Fruit fly (Drosophila melanogaster) whole organism, adult: Measurements from ENCODE around the gene tplus3a.

ENCODE experiments used
- CG5204 ChIP-seq: fragments of 200-800 bp; sonication (Bioruptor generic); optimal IDR thresholded peaks from 2 replicates; lab custom pipeline; 2016; ENCODE audit warnings: missing biosample characterization, missing genetic modification characterization
- CG7045 ChIP-seq: fragments of 200-800 bp; sonication (Bioruptor generic); optimal IDR thresholded peaks from 2 replicates; lab custom pipeline; 2017; ENCODE audit warnings: missing biosample characterization, mild to moderate bottlenecking, missing genetic modification characterization
- Mnt ChIP-seq: fragments of 200-800 bp; sonication (Bioruptor generic); optimal IDR thresholded peaks from 2 replicates; lab custom pipeline; 2016; ENCODE audit warnings: missing biosample characterization, mild to moderate bottlenecking, missing genetic modification characterization
- ovo ChIP-seq: fragments of 200-800 bp; sonication (Bioruptor generic); optimal IDR thresholded peaks from 2 replicates; lab custom pipeline; 2016; ENCODE audit warnings: missing biosample characterization, missing genetic modification characterization

DNA sequence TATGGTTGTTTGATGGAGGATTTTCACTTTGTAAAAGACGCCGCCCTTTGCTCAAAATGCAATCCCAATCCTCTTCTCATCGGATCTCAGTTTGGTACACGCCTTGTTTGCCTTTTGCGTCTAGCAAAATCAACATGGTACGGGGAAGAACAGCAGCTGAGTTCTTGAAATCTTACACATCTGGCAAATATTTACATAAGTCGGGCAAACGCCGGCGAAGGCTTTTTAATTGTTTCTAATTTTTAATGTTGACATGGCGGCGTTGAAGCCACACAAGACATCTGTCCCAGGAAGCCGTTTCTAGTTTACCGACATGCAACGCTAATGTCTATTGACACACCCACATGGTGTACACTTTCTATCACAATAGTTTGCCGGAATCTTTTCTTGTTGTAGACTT, 34.1 kb upstream of the tplus3a start:
- TF ChIP-seq CG5204 (GFP tag; lab: Kevin White, UChicago) (no peak), CG7045 (no peak), Mnt (GFP tag; lab: Kevin White, UChicago) (no peak), ovo (GFP tag; lab: Kevin White, UChicago) (no peak)
